Worm (Caenorhabditis elegans): Measurements from ENCODE around the gene W05H9.2.
A peak's percentile ranks its signal among the peaks of the same experiment; 100 is the strongest.

Gene W05H9.2

DNA sequence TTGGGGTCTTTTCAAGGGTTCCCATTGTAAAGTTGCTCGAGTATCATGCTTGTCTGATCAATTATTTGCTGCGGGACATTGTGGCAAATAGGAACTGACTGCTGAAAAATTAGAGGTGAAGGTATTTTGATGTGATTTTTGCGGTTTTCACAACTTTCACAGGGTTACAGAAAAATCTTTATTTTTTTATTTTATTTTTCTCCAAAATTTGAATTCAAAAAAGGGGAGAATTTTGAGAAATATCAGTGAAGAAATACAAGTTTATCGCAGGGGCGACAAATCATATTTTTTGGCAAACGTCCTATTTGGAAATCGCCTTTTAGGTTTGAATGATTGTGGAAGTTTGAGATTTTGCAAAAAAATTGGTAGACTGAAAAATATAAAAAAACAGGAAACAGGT lies 24.8 kb downstream of the W05H9.2 start, which contains the start of gene lev-9:
Gene lev-9, minus strand, starts transcription at position 101 of the 400 bp plus-strand sequence.
- no peak for TF ChIP-seq ztf-18 (tag; optimal IDR thresholded peaks at IDR 0.05)
- TF ChIP-seq unc-62 (GFP tag; optimal IDR thresholded peaks at IDR 0.05), result no peak
- TF ChIP-seq snpc-3.4 (tag; optimal IDR thresholded peaks at IDR 0.05), result no peak
- no peak for TF ChIP-seq Y67H2A.10 (GFP tag; conservative IDR thresholded peaks at IDR 0.05)
- TF ChIP-seq attf-5 (GFP tag; optimal IDR thresholded peaks at IDR 0.05), result no peak
- no peak for TF ChIP-seq tbx-9 (tag; optimal IDR thresholded peaks at IDR 0.05; ENCODE audit: borderline replicate concordance)
- no peak for TF ChIP-seq athp-1 (tag; optimal IDR thresholded peaks at IDR 0.05)
- no peak for TF ChIP-seq attf-3 (GFP tag; conservative IDR thresholded peaks at IDR 0.05)
- TF ChIP-seq madf-6 (GFP tag; IDR thresholded peaks at IDR 0.05), result no peak
- TF ChIP-seq ceh-100 (GFP tag; IDR thresholded peaks at IDR 0.05), result no peak
- TF ChIP-seq dox-1 (GFP tag; IDR thresholded peaks at IDR 0.05), result no peak

DNA sequence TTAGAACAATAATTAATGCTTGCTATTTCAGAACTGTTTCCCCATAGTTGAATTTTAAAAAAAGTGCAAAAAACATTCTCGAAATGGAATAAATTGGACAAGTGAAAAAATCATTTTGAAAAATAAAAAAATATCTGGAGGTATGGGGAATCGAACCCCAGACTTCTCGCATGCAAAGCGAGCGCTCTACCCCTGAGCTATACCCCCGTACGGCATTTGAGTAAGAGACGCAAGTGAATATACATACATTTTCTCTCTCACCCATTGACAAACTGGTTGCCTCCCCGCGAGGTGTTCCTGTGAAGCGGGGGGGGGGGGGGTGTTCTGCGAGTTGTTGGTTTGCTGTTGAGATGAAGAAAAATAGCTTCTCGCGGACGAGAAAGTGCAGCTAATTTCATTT lies 25.3 kb downstream of the W05H9.2 start:
- TF ChIP-seq C17E4.6 (GFP tag; IDR thresholded peaks at IDR 0.05), result 0 out of 2 replicates have a peak, but pooled peaks have one; percentile 34
- peak; percentile 78 for TF ChIP-seq zim-3 (tag; optimal IDR thresholded peaks at IDR 0.05)
- TF ChIP-seq ceh-91 (GFP tag; IDR thresholded peaks at IDR 0.05), result no peak
- TF ChIP-seq D2030.7 (GFP tag; IDR thresholded peaks at IDR 0.05), result peak; percentile 83
- no peak for TF ChIP-seq F55B11.4 (tag; optimal IDR thresholded peaks at IDR 0.05; ENCODE audit: borderline replicate concordance, insufficient read depth)
- peak; percentile 91 for TF ChIP-seq nhr-90 (tag; optimal IDR thresholded peaks at IDR 0.05)
- TF ChIP-seq B0019.2 (GFP tag; conservative IDR thresholded peaks at IDR 0.05), result 0 out of 2 replicates have a peak, but pooled peaks have one; percentile 30
- TF ChIP-seq ceh-79 (tag; optimal IDR thresholded peaks at IDR 0.05), result peak; percentile 75
- peak; percentile 79 for TF ChIP-seq ZK185.1 (tag; optimal IDR thresholded peaks at IDR 0.05; ENCODE audit: poor library complexity, severe bottlenecking)
- peak; percentile 75 for TF ChIP-seq mes-4 (tag; optimal IDR thresholded peaks at IDR 0.05)
- TF ChIP-seq lag-1 (GFP tag; IDR thresholded peaks at IDR 0.05), result no peak
- no peak for TF ChIP-seq Y79H2A.3 (GFP tag; conservative IDR thresholded peaks at IDR 0.05)
- TF ChIP-seq C06A6.2 (GFP tag; conservative IDR thresholded peaks at IDR 0.05), result no peak
- TF ChIP-seq sptf-2 (GFP tag; optimal IDR thresholded peaks at IDR 0.05), result peak; percentile 95
- 0 out of 2 replicates have a peak, but pooled peaks have one; percentile 32 for TF ChIP-seq bed-2 (GFP tag; IDR thresholded peaks at IDR 0.05)
- peak; percentile 72 for TF ChIP-seq mcd-1 (GFP tag; IDR thresholded peaks at IDR 0.05)
- 0 out of 2 replicates have a peak, but pooled peaks have one; percentile 35 for TF ChIP-seq Y53F4B.3 (GFP tag; IDR thresholded peaks at IDR 0.05)
- TF ChIP-seq sea-2 (GFP tag; IDR thresholded peaks at IDR 0.05), result no peak
- TF ChIP-seq F22D6.2 (tag; optimal IDR thresholded peaks at IDR 0.05), result peak; percentile 45
- TF ChIP-seq lsy-27 (tag; optimal IDR thresholded peaks at IDR 0.05; ENCODE audit: borderline replicate concordance, insufficient read depth), result no peak
- peak; percentile 77 for TF ChIP-seq ztf-26 (tag; optimal IDR thresholded peaks at IDR 0.05)
- TF ChIP-seq madf-10 (tag; optimal IDR thresholded peaks at IDR 0.05), result peak; percentile 70
- TF ChIP-seq ekl-4 (GFP tag; IDR thresholded peaks at IDR 0.05), result peak; percentile 77
- no peak for TF ChIP-seq nfya-2 (GFP tag; IDR thresholded peaks at IDR 0.05)
- TF ChIP-seq hrde-1 (tag; optimal IDR thresholded peaks at IDR 0.05; ENCODE audit: borderline replicate concordance), result peak; percentile 67
- TF ChIP-seq lsl-1 (GFP tag; optimal IDR thresholded peaks at IDR 0.05), result peak; percentile 22
- TF ChIP-seq lin-54 (GFP tag; optimal IDR thresholded peaks at IDR 0.05), result peak; percentile 72
- TF ChIP-seq ceh-58 (GFP tag; IDR thresholded peaks at IDR 0.05), result peak; percentile 96; the same call in 1 of the 2 replicates
- TF ChIP-seq F57C9.4 (tag; optimal IDR thresholded peaks at IDR 0.05), result peak; percentile 42
- TF ChIP-seq zfh-2 (GFP tag; conservative IDR thresholded peaks at IDR 0.05), result peak; percentile 87
- TF ChIP-seq F39B2.1 (GFP tag; IDR thresholded peaks at IDR 0.05), result peak; percentile 48; the same call in 1 of the 2 replicates
- peak in 1 of 3 experiments; percentile 60 for TF ChIP-seq lin-35 (GFP tag; optimal IDR thresholded peaks at IDR 0.05)
- peak; percentile 96 for TF ChIP-seq die-1 (tag; optimal IDR thresholded peaks at IDR 0.05)
- TF ChIP-seq F10E7.11 (tag; optimal IDR thresholded peaks at IDR 0.05), result peak; percentile 76
- TF ChIP-seq repo-1 (tag; optimal IDR thresholded peaks at IDR 0.05), result peak; percentile 79
- TF ChIP-seq egl-44 (GFP tag; IDR thresholded peaks at IDR 0.05), result peak; percentile 93

Measured in whole organism, young adult.